Worm (Caenorhabditis elegans): ENCODE measurements around the gene C18D1.2.
A peak's percentile ranks its signal among the peaks of the same experiment; 100 is the strongest.

The C18D1.2 gene

DNA sequence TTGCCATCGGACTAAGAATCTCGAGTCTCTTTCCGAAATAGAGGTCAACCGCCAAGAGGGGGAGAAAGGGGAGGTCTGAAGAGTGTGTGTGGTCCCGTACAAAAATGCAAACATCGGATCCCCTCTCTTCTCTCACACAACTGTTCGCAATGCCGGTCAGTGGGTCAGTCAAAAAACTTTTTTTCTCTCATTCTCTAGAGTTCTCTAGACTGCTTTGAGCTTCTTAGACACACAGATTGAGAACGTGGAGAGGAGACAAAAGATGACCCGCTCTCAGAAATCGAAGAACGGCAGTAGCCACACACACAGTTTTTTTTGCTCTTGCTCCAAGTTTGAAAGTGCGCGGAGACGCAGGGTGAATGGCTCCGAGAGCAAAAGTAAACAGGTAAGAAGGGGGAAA is 19.0 kb downstream of the C18D1.2 start:
- peak; percentile 3 for TF ChIP-seq nhr-77 (tag; optimal IDR thresholded peaks at IDR 0.05)
- TF ChIP-seq lin-14 (GFP tag; optimal IDR thresholded peaks at IDR 0.05): peak; percentile 24
- no peak for TF ChIP-seq irx-1 (tag; optimal IDR thresholded peaks at IDR 0.05)
- TF ChIP-seq ceh-90 (tag; optimal IDR thresholded peaks at IDR 0.05): no peak

DNA sequence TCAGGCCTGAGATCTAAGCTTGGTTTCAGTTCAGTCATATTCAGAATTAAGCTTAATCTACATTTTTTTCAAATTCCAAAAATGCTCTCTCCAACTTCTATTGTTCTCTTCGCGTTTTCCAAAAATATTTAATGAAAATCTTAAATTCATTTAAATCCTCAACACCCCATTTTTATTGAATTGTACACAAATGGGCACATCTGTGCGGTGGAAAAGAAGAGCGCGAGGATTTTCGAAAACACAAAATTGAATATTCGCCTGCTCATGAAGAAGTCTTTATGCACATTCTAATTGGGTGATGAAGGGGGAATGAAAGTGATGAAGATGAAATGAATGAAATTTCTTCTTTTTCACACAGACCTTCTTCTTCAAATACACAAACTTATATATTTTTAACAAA is 27.7 kb downstream of the C18D1.2 start:
- TF ChIP-seq Y116A8C.19 (tag; optimal IDR thresholded peaks at IDR 0.05; ENCODE audit: borderline replicate concordance) (no peak), grh-1 (GFP tag; IDR thresholded peaks at IDR 0.05) (no peak), skn-1 (tag; optimal IDR thresholded peaks at IDR 0.05) (no peak), fkh-10 (GFP tag; optimal IDR thresholded peaks at IDR 0.05) (no peak), fkh-8 (tag; optimal IDR thresholded peaks at IDR 0.05) (no peak), pax-3 (tag; optimal IDR thresholded peaks at IDR 0.05) (no peak), dsc-1 (tag; optimal IDR thresholded peaks at IDR 0.05) (no peak), ets-5 (GFP tag; IDR thresholded peaks at IDR 0.05) (no peak), nhr-84 (tag; optimal IDR thresholded peaks at IDR 0.05) (no peak), nhr-19 (GFP tag; conservative IDR thresholded peaks at IDR 0.05) (no peak), hpl-2 (GFP tag; optimal IDR thresholded peaks at IDR 0.05) (no peak), C04F5.9 (tag; optimal IDR thresholded peaks at IDR 0.05) (no peak), nhr-77 (tag; optimal IDR thresholded peaks at IDR 0.05) (no peak), C16A3.4 (tag; optimal IDR thresholded peaks at IDR 0.05) (no peak), ztf-4 (tag; optimal IDR thresholded peaks at IDR 0.05) (no peak), nhr-237 (tag; optimal IDR thresholded peaks at IDR 0.05) (no peak), mab-9 (GFP tag; IDR thresholded peaks at IDR 0.05) (no peak), zip-4 (GFP tag; optimal IDR thresholded peaks at IDR 0.05) (no peak)

DNA sequence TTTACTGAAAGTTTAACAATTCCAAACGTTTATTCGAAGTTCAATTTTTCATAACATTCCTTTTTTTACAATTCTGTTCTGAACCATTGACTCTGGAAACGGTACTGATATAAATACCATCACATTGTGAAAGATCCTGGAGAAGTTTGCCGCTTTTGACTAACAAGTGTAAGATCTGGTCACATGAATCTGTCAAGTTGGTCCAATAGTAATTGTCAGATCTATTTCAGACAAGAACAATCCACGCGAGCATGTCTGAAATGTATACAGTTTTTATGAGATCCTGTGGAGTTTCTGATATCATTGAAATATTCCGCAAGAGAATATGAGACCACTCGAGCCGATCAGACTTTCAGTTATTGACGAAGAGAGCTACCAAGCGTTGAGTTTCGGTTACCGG is 36.3 kb downstream of the C18D1.2 start:
- no peak for TF ChIP-seq efl-1 (optimal IDR thresholded peaks at IDR 0.05)
- peak in 1 of 2 experiments; percentile 79 for TF ChIP-seq efl-1 (GFP tag; optimal IDR thresholded peaks at IDR 0.05 in 1 of 2)
- TF ChIP-seq pqm-1 (tag; optimal IDR thresholded peaks at IDR 0.05): no peak

DNA sequence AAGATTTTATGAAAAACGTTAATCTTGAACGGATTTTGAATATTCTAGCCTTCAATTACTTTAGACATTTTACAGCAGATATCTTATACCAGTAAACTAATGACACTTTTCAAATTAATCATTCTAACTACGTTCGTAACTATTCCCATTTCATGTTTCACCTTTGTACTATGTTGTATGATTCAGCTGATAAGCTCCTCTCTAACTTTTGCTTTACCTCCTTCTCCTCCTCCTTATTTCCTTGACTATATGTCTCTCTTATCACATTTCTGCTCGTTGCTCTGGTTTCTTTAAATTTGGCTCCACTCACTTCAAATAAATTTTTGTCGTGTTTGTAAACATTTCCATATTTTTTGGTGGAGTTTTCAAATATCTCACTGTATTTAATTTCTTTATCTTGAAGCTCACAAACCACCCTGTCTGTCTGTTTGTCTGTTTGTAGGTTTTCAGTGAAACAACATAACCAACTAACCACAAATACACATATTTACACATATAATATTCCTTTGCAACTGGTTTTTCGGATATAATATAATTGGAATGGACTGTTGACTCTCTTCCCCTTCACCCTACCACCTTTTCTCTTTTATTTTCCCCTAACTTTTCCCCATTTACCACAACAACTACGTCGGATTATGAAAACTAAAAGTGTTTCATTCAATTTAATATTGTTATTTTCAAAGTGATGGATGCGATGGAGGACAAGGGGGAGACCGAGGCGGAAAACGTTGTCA is 37.6 kb downstream of the C18D1.2 start, which contains the start of gene lact-2:
Gene lact-2 (plus strand): TSS at position 684 of the 734 bp plus-strand sequence.
- TF ChIP-seq fkh-4 (tag; optimal IDR thresholded peaks at IDR 0.05; ENCODE audit: borderline replicate concordance): no peak
- no peak for TF ChIP-seq fos-1 (tag; optimal IDR thresholded peaks at IDR 0.05)
- no peak for TF ChIP-seq isw-1 (GFP tag; IDR thresholded peaks at IDR 0.05)
- TF ChIP-seq ceh-8 (GFP tag; optimal IDR thresholded peaks at IDR 0.05): no peak
- no peak for TF ChIP-seq fkh-10 (GFP tag; optimal IDR thresholded peaks at IDR 0.05)
- no peak for TF ChIP-seq nhr-12 (tag; optimal IDR thresholded peaks at IDR 0.05)
- peak; percentile 36 for TF ChIP-seq blmp-1 (tag; optimal IDR thresholded peaks at IDR 0.05)
- no peak for TF ChIP-seq C04F5.9 (tag; optimal IDR thresholded peaks at IDR 0.05)
- no peak for TF ChIP-seq nhr-47 (tag; optimal IDR thresholded peaks at IDR 0.05)
- no peak for TF ChIP-seq lin-15B (tag; optimal IDR thresholded peaks at IDR 0.05)
- TF ChIP-seq efl-3 (GFP tag; optimal IDR thresholded peaks at IDR 0.05): no peak
- no peak for TF ChIP-seq mep-1 (tag; optimal IDR thresholded peaks at IDR 0.05)
- no peak for TF ChIP-seq egl-13 (tag; optimal IDR thresholded peaks at IDR 0.05)
- no peak for TF ChIP-seq pqm-1 (tag; optimal IDR thresholded peaks at IDR 0.05)
- TF ChIP-seq pax-3 (tag; optimal IDR thresholded peaks at IDR 0.05): no peak
- no peak for TF ChIP-seq efl-1 (optimal IDR thresholded peaks at IDR 0.05)
- TF ChIP-seq efl-1 (GFP tag; optimal IDR thresholded peaks at IDR 0.05 in 1 of 2): peak in 1 of 2 experiments; percentile 87
- TF ChIP-seq nhr-19 (GFP tag; conservative IDR thresholded peaks at IDR 0.05): no peak
- TF ChIP-seq dsc-1 (tag; optimal IDR thresholded peaks at IDR 0.05): no peak
- TF ChIP-seq nhr-237 (tag; optimal IDR thresholded peaks at IDR 0.05): no peak
- TF ChIP-seq elt-2 (tag; optimal IDR thresholded peaks at IDR 0.05): peak; percentile 57
